Worm (Caenorhabditis elegans): ENCODE data around the gene gcl-1.

DNA sequence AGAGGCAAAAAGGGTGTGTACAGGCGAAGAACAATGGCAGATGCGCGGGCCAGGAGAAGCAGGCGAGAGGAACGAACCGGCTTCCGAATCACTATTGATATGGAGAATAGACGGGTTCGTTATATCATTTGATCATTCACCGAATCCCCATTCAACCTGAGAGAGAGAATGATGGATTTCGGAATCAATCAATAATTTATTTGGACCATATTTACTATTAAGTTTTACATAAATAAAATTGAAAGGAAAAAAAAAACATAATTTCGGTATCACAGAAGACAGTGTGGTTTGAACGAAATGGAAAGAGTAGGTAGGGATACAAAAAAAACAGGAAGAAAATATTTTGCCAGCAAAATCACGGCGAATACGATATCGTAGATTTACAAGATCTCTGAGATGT is 32.6 kb upstream of the gcl-1 start, which contains the start of gene mam-3:
- TF ChIP-seq peb-1 (tag; optimal IDR thresholded peaks at IDR 0.05) (no peak), mdl-1 (tag; optimal IDR thresholded peaks at IDR 0.05) (no peak), blmp-1 (tag; optimal IDR thresholded peaks at IDR 0.05; ENCODE audit: insufficient read depth) (no peak), ztf-11 (tag; optimal IDR thresholded peaks at IDR 0.05) (no peak), nhr-6 (tag; optimal IDR thresholded peaks at IDR 0.05) (no peak), snpc-4 (tag; optimal IDR thresholded peaks at IDR 0.05) (no peak), mab-5 (tag; optimal IDR thresholded peaks at IDR 0.05) (no peak), ama-1 (optimal IDR thresholded peaks at IDR 0.05) (no peak), nhr-77 (tag; optimal IDR thresholded peaks at IDR 0.05) (no peak), nhr-10 (tag; optimal IDR thresholded peaks at IDR 0.05) (no peak), unc-39 (tag; optimal IDR thresholded peaks at IDR 0.05) (no peak), nhr-25 (tag; optimal IDR thresholded peaks at IDR 0.05) (no peak)
